Worm (Caenorhabditis elegans) whole organism, L4/young adult: ENCODE measurements around the gene arp-1.

Source experiments
- W03F9.2 ChIP-seq: fragments of 150-350 bp; optimal IDR thresholded peaks from 2 replicates; lab custom pipeline; 2014; ENCODE audit warnings: missing biosample characterization, missing genetic modification characterization
- him-1 ChIP-seq: sonication (generic microtip); optimal IDR thresholded peaks from 2 replicates; lab custom pipeline; 2016; ENCODE audit warnings: missing genotype, missing genetic modification reagents, missing genetic modification characterization, missing compliant biosample characterization

DNA sequence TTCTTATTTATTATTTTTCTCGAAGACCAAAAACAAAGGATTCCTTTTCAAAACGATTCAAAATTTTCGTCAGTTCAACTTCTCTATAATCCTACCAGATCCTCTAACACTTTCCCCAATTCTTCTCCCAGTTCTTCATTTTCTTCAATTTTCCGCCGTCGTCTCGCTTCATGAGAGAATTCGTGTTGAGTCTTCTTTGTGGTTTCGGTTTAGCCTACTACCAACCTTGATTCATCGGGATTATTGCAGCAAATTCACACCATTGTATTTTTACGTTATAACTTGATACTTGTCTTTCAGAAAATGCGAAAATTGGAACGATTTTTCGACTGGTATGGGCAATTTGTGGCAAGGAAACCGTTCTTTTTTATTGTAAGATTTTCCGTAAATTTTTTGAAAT is 37.8 kb downstream of the arp-1 start, which contains the start of gene ptr-20:
- no peak for TF ChIP-seq him-1 (tag; lab: Kevin White, UChicago)
- no peak for TF ChIP-seq W03F9.2
